Fruit fly (Drosophila melanogaster) whole organism, prepupa: ENCODE measurements around the gene ocn.

ENCODE experiments used
- Blimp-1 ChIP-seq: fragments of 200-800 bp; sonication (Bioruptor generic); optimal IDR thresholded peaks from 3 replicates; lab custom pipeline; 2017; ENCODE audit warnings: missing biosample characterization, missing genetic modification characterization, mild to moderate bottlenecking, moderate library complexity, missing genetic modification reagents
- CG10631 ChIP-seq: fragments of 200-800 bp; sonication (Bioruptor generic); optimal IDR thresholded peaks from 2 replicates; lab custom pipeline; 2016; ENCODE audit warnings: missing biosample characterization, missing genetic modification characterization
- CG10669 ChIP-seq: fragments of 200-800 bp; sonication (Bioruptor generic); optimal IDR thresholded peaks from 3 replicates; lab custom pipeline; 2018; ENCODE audit warnings: missing biosample characterization, mild to moderate bottlenecking, missing genetic modification characterization, moderate library complexity
- CG11902 ChIP-seq: fragments of 200-800 bp; sonication (Bioruptor generic); optimal IDR thresholded peaks from 3 replicates; lab custom pipeline; 2016; ENCODE audit warnings: missing biosample characterization, missing genetic modification characterization
- CG15336 ChIP-seq: fragments of 200-800 bp; sonication (Bioruptor generic); IDR thresholded peaks from 2 replicates; pipeline ENCODE4 v1.3.6; 2022; ENCODE audit warnings: missing biosample characterization, missing genetic modification characterization
- CG1621 ChIP-seq: fragments of 200-800 bp; sonication (Bioruptor generic); optimal IDR thresholded peaks from 3 replicates; lab custom pipeline; 2018; ENCODE audit warnings: missing biosample characterization, mild to moderate bottlenecking, missing genetic modification characterization
- CG16779 ChIP-seq: fragments of 200-800 bp; sonication (Bioruptor generic); optimal IDR thresholded peaks from 3 replicates; lab custom pipeline; 2017; ENCODE audit warnings: missing biosample characterization, mild to moderate bottlenecking, missing genetic modification characterization
- CG3032 ChIP-seq: fragments of 200-800 bp; optimal IDR thresholded peaks from 2 replicates; lab custom pipeline; 2019; ENCODE audit warnings: missing biosample characterization, mild to moderate bottlenecking, missing genetic modification characterization, moderate library complexity
- CG31627 ChIP-seq: fragments of 200-800 bp; sonication (Bioruptor generic); optimal IDR thresholded peaks from 3 replicates; lab custom pipeline; 2016; ENCODE audit warnings: missing biosample characterization, missing genetic modification characterization
- CG32006 ChIP-seq: fragments of 200-800 bp; sonication (Bioruptor generic); optimal IDR thresholded peaks from 3 replicates; lab custom pipeline; 2017; ENCODE audit warnings: missing biosample characterization, mild to moderate bottlenecking, missing genetic modification characterization
- CG34406 ChIP-seq: fragments of 200-800 bp; sonication (Bioruptor generic); optimal IDR thresholded peaks from 3 replicates; lab custom pipeline; 2016; ENCODE audit warnings: missing biosample characterization, missing genetic modification characterization
- CG3919 ChIP-seq: fragments of 200-800 bp; sonication (Bioruptor generic); optimal IDR thresholded peaks from 3 replicates; lab custom pipeline; 2016; ENCODE audit warnings: missing biosample characterization, missing genetic modification characterization
- CG4318 ChIP-seq: fragments of 200-800 bp; sonication (Bioruptor generic); optimal IDR thresholded peaks from 3 replicates; lab custom pipeline; 2017; ENCODE audit warnings: missing biosample characterization, mild to moderate bottlenecking, missing genetic modification characterization
- CG6163 ChIP-seq: fragments of 200-800 bp; sonication (Bioruptor generic); IDR thresholded peaks from 3 replicates; pipeline ENCODE4 v1.3.6; 2022; ENCODE audit warnings: missing biosample characterization, missing genetic modification characterization
- CG6792 ChIP-seq: fragments of 200-800 bp; sonication (Bioruptor generic); optimal IDR thresholded peaks from 3 replicates; lab custom pipeline; 2016; ENCODE audit warnings: missing biosample characterization, missing genetic modification characterization
- CG8119 ChIP-seq: fragments of 200-800 bp; sonication (Bioruptor generic); IDR thresholded peaks from 3 replicates; pipeline ENCODE4 v1.3.6; 2022; ENCODE audit warnings: missing biosample characterization, missing genetic modification characterization
- CG8319 ChIP-seq: fragments of 200-800 bp; sonication (Bioruptor generic); optimal IDR thresholded peaks from 3 replicates; lab custom pipeline; 2016; ENCODE audit warnings: missing biosample characterization, missing genetic modification characterization
- CG8632 ChIP-seq: fragments of 200-800 bp; sonication (Bioruptor generic); optimal IDR thresholded peaks from 3 replicates; lab custom pipeline; 2016; ENCODE audit warnings: missing biosample characterization, missing genetic modification characterization
- CG9139 ChIP-seq: fragments of 200-800 bp; sonication (Bioruptor generic); optimal IDR thresholded peaks from 3 replicates; lab custom pipeline; 2017; ENCODE audit warnings: missing biosample characterization, mild to moderate bottlenecking, missing genetic modification characterization
- Eip75B ChIP-seq: fragments of 200-800 bp; sonication (Bioruptor generic); optimal IDR thresholded peaks from 3 replicates; lab custom pipeline; 2016; ENCODE audit warnings: missing biosample characterization, missing genetic modification characterization
- Eip78C ChIP-seq: fragments of 200-800 bp; sonication (Bioruptor generic); peaks from one replicate; lab custom pipeline; 2016; ENCODE audit warnings: missing biosample characterization, missing genetic modification characterization
- Eip93F ChIP-seq: fragments of 200-800 bp; sonication (Bioruptor generic); optimal IDR thresholded peaks from 2 replicates; lab custom pipeline; 2016; ENCODE audit warnings: missing biosample characterization, mild to moderate bottlenecking, missing genetic modification characterization
- Ets96B ChIP-seq: fragments of 200-800 bp; optimal IDR thresholded peaks from 2 replicates; lab custom pipeline; 2019; ENCODE audit warnings: missing biosample characterization, mild to moderate bottlenecking, missing genetic modification characterization, moderate library complexity
- Gug ChIP-seq: fragments of 200-800 bp; sonication (Bioruptor generic); IDR thresholded peaks from 2 replicates; pipeline ENCODE4 v1.3.6; 2022; ENCODE audit warnings: missing biosample characterization, missing genetic modification characterization
- Hr39 ChIP-seq: fragments of 200-800 bp; sonication (Bioruptor generic); optimal IDR thresholded peaks from 2 replicates; lab custom pipeline; 2016; ENCODE audit warnings: missing biosample characterization, missing genetic modification characterization
- Lpt ChIP-seq: fragments of 200-800 bp; sonication (Bioruptor generic); optimal IDR thresholded peaks from 3 replicates; lab custom pipeline; 2016; ENCODE audit warnings: missing biosample characterization, missing genetic modification characterization
- Met ChIP-seq: fragments of 200-800 bp; sonication (Bioruptor generic); optimal IDR thresholded peaks from 3 replicates; lab custom pipeline; 2016; ENCODE audit warnings: missing biosample characterization, missing genetic modification characterization
- OdsH ChIP-seq: fragments of 200-800 bp; sonication (Bioruptor generic); optimal IDR thresholded peaks from 3 replicates; lab custom pipeline; 2016; ENCODE audit warnings: missing biosample characterization, missing genetic modification characterization
- Smox ChIP-seq: fragments of 200-800 bp; sonication (Bioruptor generic); optimal IDR thresholded peaks from 3 replicates; lab custom pipeline; 2016; ENCODE audit warnings: missing biosample characterization, missing genetic modification characterization
- Sox102F ChIP-seq: fragments of 200-800 bp; sonication (Bioruptor generic); optimal IDR thresholded peaks from 2 replicates; lab custom pipeline; 2016; ENCODE audit warnings: missing biosample characterization, mild to moderate bottlenecking, missing genetic modification characterization
- Sox15 ChIP-seq: fragments of 200-800 bp; sonication (Bioruptor generic); optimal IDR thresholded peaks from 3 replicates; lab custom pipeline; 2016; ENCODE audit warnings: missing biosample characterization, missing genetic modification characterization
- achi ChIP-seq: fragments of 200-800 bp; sonication (Bioruptor generic); optimal IDR thresholded peaks from 3 replicates; lab custom pipeline; 2016; ENCODE audit warnings: missing biosample characterization, missing genetic modification characterization
- acj6 ChIP-seq: fragments of 200-800 bp; sonication (Bioruptor generic); optimal IDR thresholded peaks from 3 replicates; lab custom pipeline; 2016; ENCODE audit warnings: missing biosample characterization, missing genetic modification characterization
- dac ChIP-seq: fragments of 200-800 bp; sonication (Bioruptor generic); optimal IDR thresholded peaks from 2 replicates; lab custom pipeline; 2017; ENCODE audit warnings: missing biosample characterization, mild to moderate bottlenecking, missing genetic modification characterization
- dsx ChIP-seq: fragments of 200-800 bp; optimal IDR thresholded peaks from 3 replicates; lab custom pipeline; 2019; ENCODE audit warnings: missing biosample characterization, mild to moderate bottlenecking, missing genetic modification characterization, moderate library complexity; ENCODE audit not compliant: poor library complexity, severe bottlenecking
- eg ChIP-seq: fragments of 200-800 bp; sonication (Bioruptor generic); IDR thresholded peaks from 3 replicates; pipeline ENCODE4 v1.3.6; 2022; ENCODE audit warnings: missing biosample characterization, missing genetic modification characterization
- esn ChIP-seq: fragments of 200-800 bp; sonication (Bioruptor generic); optimal IDR thresholded peaks from 2 replicates; lab custom pipeline; 2016; ENCODE audit warnings: missing biosample characterization, mild to moderate bottlenecking, missing genetic modification characterization, moderate library complexity
- fd85E ChIP-seq: fragments of 200-800 bp; sonication (Bioruptor generic); optimal IDR thresholded peaks from 3 replicates; lab custom pipeline; 2016; ENCODE audit warnings: missing biosample characterization, missing genetic modification characterization
- fkh ChIP-seq: fragments of 200-800 bp; sonication (Bioruptor generic); optimal IDR thresholded peaks from 3 replicates; lab custom pipeline; 2017; ENCODE audit warnings: missing biosample characterization, mild to moderate bottlenecking, missing genetic modification characterization, moderate library complexity
- lz ChIP-seq: fragments of 200-800 bp; sonication (Bioruptor generic); optimal IDR thresholded peaks from 3 replicates; lab custom pipeline; 2016; ENCODE audit warnings: missing biosample characterization, missing genetic modification characterization
- net ChIP-seq: fragments of 200-800 bp; sonication (Bioruptor generic); optimal IDR thresholded peaks from 3 replicates; lab custom pipeline; 2016; ENCODE audit warnings: missing biosample characterization, missing genetic modification characterization
- pdm3 ChIP-seq: fragments of 200-800 bp; sonication (Bioruptor generic); optimal IDR thresholded peaks from 3 replicates; lab custom pipeline; 2016; ENCODE audit warnings: missing biosample characterization, missing genetic modification characterization
- salr ChIP-seq, 2 experiments: fragments of 200-800 bp; sonication (Bioruptor generic); optimal IDR thresholded peaks; 3 replicates each; lab custom pipeline; 2016 to 2018; ENCODE audit warnings: missing biosample characterization in 2 of 2, missing genetic modification characterization in 2 of 2, mild to moderate bottlenecking in 1 of 2
- spab ChIP-seq: fragments of 200-800 bp; sonication (Bioruptor generic); optimal IDR thresholded peaks from 2 replicates; lab custom pipeline; 2017; ENCODE audit warnings: missing biosample characterization, mild to moderate bottlenecking, missing genetic modification characterization, missing genetic modification reagents
- ss ChIP-seq, 2 experiments: fragments of 200-800 bp; sonication (Bioruptor generic); optimal IDR thresholded peaks; 2 replicates in 1 of 2; 3 replicates in 1 of 2; lab custom pipeline; 2017 to 2018; ENCODE audit warnings: mild to moderate bottlenecking in 2 of 2, missing biosample characterization in 2 of 2, missing genetic modification characterization in 2 of 2, moderate library complexity in 1 of 2
- svp ChIP-seq: fragments of 200-800 bp; sonication (Bioruptor generic); peaks from one replicate; lab custom pipeline; 2016; ENCODE audit warnings: missing biosample characterization, missing genetic modification characterization
- topi ChIP-seq: fragments of 200-800 bp; sonication (Bioruptor generic); optimal IDR thresholded peaks from 3 replicates; lab custom pipeline; 2016; ENCODE audit warnings: missing biosample characterization, missing genetic modification characterization
- vri ChIP-seq: fragments of 200-800 bp; sonication (Bioruptor generic); optimal IDR thresholded peaks from 3 replicates; lab custom pipeline; 2016; ENCODE audit warnings: missing biosample characterization, mild to moderate bottlenecking, missing genetic modification characterization

Gene ocn

DNA sequence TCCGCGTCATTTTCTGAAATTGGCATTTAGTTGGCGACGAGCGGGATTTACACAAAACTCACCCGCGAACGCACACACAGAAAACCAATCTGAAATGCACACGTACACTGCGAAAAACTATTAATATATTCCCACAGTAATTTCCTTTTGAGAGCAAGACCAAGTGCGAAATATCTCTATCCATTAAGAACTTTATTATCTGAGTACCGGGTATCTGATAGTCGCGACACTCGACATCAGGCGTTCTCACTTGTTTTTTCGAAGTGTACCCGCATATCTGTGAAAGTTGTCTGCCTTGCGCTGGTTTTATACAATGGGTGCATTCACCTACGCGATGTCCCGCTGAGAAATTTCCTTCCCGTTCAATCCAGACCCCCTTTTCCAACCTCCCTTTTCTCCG lies 38.6 kb upstream of the ocn start (continued):
- TF ChIP-seq CG8119 (GFP tag; lab: Robert Waterston, UW) (peak; percentile 55; the same call in 2 of the 3 replicates), fd85E (GFP tag; lab: Kevin White, UChicago) (no peak), Gug (peak; percentile 70), Smox (no peak), Hr39 (GFP tag; lab: Kevin White, UChicago) (peak; percentile 70), CG1621 (tag; lab: Kevin White, UChicago) (peak; percentile 65), Blimp-1 (GFP tag; lab: Kevin White, UChicago) (peak; percentile 5), net (GFP tag; lab: Kevin White, UChicago) (peak; percentile 63), CG11902 (peak; percentile 17), Eip93F (GFP tag; lab: Kevin White, UChicago) (no peak), fkh (GFP tag; lab: Kevin White, UChicago) (no peak), Lpt (peak; percentile 41), spab (GFP tag; lab: Kevin White, UChicago) (peak; percentile 36), Eip78C (peak; percentile 89), acj6 (peak; percentile 67), vri (GFP tag; lab: Kevin White, UChicago) (no peak)
- TF ChIP-seq, all 60 proteins: peak for 51

DNA sequence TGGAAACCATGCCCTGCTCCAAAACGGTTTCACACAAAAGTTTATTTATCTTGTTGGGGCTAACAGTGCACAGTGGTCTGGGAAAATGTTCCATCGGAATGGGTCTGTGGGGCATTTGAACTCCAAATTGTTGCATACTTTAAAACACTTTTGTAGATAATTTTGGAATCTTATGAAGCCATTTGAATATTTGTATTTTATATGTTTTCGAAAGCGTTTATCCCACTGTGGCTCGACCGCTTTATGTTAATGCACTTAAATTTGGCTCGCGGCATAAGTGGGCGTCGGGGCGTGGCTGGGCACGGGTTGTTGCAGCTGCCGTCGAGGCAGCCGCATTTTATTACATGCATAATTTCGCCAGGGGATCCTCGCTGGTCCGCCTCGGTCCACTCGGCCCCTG lies 34.3 kb upstream of the ocn start:
- TF ChIP-seq topi (GFP tag; lab: Kevin White, UChicago) (peak; percentile 64), Hr39 (GFP tag; lab: Kevin White, UChicago) (peak; percentile 48), CG32006 (GFP tag; lab: Kevin White, UChicago) (peak; percentile 32), CG15336 (GFP tag; lab: Robert Waterston, UW) (0 out of 2 replicates have a peak, but pooled peaks have one; percentile 38), CG3032 (tag; lab: Kevin White, UChicago) (no peak), CG34406 (GFP tag; lab: Kevin White, UChicago) (peak; percentile 5), Lpt (no peak), spab (GFP tag; lab: Kevin White, UChicago) (no peak), achi (GFP tag; lab: Kevin White, UChicago) (peak; percentile 39), Met (peak; percentile 23), pdm3 (no peak), CG1621 (tag; lab: Kevin White, UChicago) (no peak), CG10669 (GFP tag; lab: Kevin White, UChicago) (no peak), eg (GFP tag; lab: Robert Waterston, UW) (peak; percentile 75), esn (GFP tag; lab: Kevin White, UChicago) (peak; percentile 44), Sox102F (peak; percentile 36), dsx (GFP tag; lab: Kevin White, UChicago) (no peak), CG9139 (GFP tag; lab: Kevin White, UChicago) (no peak), fkh (GFP tag; lab: Kevin White, UChicago) (no peak), CG10631 (GFP tag; lab: Kevin White, UChicago) (no peak), Eip93F (GFP tag; lab: Kevin White, UChicago) (no peak), lz (GFP tag; lab: Kevin White, UChicago) (peak; percentile 17), CG8319 (no peak), svp (GFP tag; lab: Kevin White, UChicago) (peak; percentile 87), Smox (no peak), salr (GFP tag; optimal IDR thresholded peaks at IDR 0.05; lab: Kevin White, UChicago) (no peak), ss (GFP tag; optimal IDR thresholded peaks at IDR 0.05; lab: Kevin White, UChicago) (no peak), CG4318 (GFP tag; lab: Kevin White, UChicago) (no peak), CG16779 (tag; lab: Kevin White, UChicago) (no peak), vri (GFP tag; lab: Kevin White, UChicago) (peak; percentile 19), CG3919 (GFP tag; lab: Kevin White, UChicago) (peak; percentile 43), Eip78C (peak; percentile 75), Gug (no peak), CG8632 (GFP tag; lab: Kevin White, UChicago) (peak; percentile 7), net (GFP tag; lab: Kevin White, UChicago) (peak; percentile 10), dac (no peak), Blimp-1 (GFP tag; lab: Kevin White, UChicago) (no peak), CG6163 (peak; percentile 82), Sox15 (GFP tag; lab: Kevin White, UChicago) (peak; percentile 14), acj6 (peak; percentile 37), Ets96B (tag; lab: Kevin White, UChicago) (no peak), CG6792 (GFP tag; lab: Kevin White, UChicago) (no peak), Eip75B (peak; percentile 34), CG31627 (GFP tag; lab: Kevin White, UChicago) (peak; percentile 44), CG11902 (peak; percentile 11), OdsH (peak; percentile 34)
